Fruit fly (Drosophila melanogaster) whole organism, embryonic: Measurements from ENCODE around the gene RpL7.

ENCODE experiments used
- Antp ChIP-seq: fragments of 200-800 bp; sonication (Bioruptor generic); optimal IDR thresholded peaks from 3 replicates; lab custom pipeline; 2016; ENCODE audit warnings: missing biosample characterization, missing genetic modification characterization
- Atf6 ChIP-seq: fragments of 200-800 bp; sonication (Bioruptor generic); IDR thresholded peaks from 2 replicates; pipeline ENCODE4 v1.3.6; 2022; ENCODE audit warnings: missing biosample characterization, missing genetic modification characterization
- B-H2 ChIP-seq: fragments of 200-800 bp; sonication (Bioruptor generic); optimal IDR thresholded peaks from 2 replicates; lab custom pipeline; 2018; ENCODE audit warnings: missing biosample characterization, mild to moderate bottlenecking, missing genetic modification characterization
- CG10209 ChIP-seq: fragments of 200-800 bp; sonication (Bioruptor generic); optimal IDR thresholded peaks from 3 replicates; lab custom pipeline; 2017; ENCODE audit warnings: missing biosample characterization, mild to moderate bottlenecking, missing genetic modification characterization, missing genetic modification reagents
- CG10267 ChIP-seq: fragments of 200-800 bp; sonication (Bioruptor generic); optimal IDR thresholded peaks from 2 replicates; lab custom pipeline; 2018; ENCODE audit warnings: missing biosample characterization, mild to moderate bottlenecking, missing genetic modification characterization, moderate library complexity
- CG12744 ChIP-seq: fragments of 200-800 bp; sonication (Bioruptor generic); optimal IDR thresholded peaks from 2 replicates; lab custom pipeline; 2016; ENCODE audit warnings: missing biosample characterization, missing genetic modification characterization
- CG13424 ChIP-seq: fragments of 200-800 bp; sonication (Bioruptor generic); optimal IDR thresholded peaks from 2 replicates; lab custom pipeline; 2019; ENCODE audit warnings: missing biosample characterization, mild to moderate bottlenecking, missing genetic modification characterization, moderate library complexity
- CG13624 ChIP-seq: fragments of 200-800 bp; sonication (Bioruptor generic); optimal IDR thresholded peaks from 2 replicates; lab custom pipeline; 2016; ENCODE audit warnings: missing biosample characterization, missing genetic modification characterization
- CG17186 ChIP-seq: fragments of 200-800 bp; sonication (Bioruptor generic); optimal IDR thresholded peaks from 3 replicates; lab custom pipeline; 2017; ENCODE audit warnings: missing biosample characterization, missing genetic modification reagents, missing genetic modification characterization
- CG1832 ChIP-seq: fragments of 200-800 bp; sonication (Bioruptor generic); optimal IDR thresholded peaks from 2 replicates; lab custom pipeline; 2017; ENCODE audit warnings: missing biosample characterization, mild to moderate bottlenecking, missing genetic modification characterization, inconsistent platforms
- CG18619 ChIP-seq: fragments of 200-800 bp; sonication (Bioruptor generic); optimal IDR thresholded peaks from 3 replicates; lab custom pipeline; 2017; ENCODE audit warnings: missing biosample characterization, mild to moderate bottlenecking, missing genetic modification characterization
- CG2202 ChIP-seq: fragments of 200-800 bp; sonication (Bioruptor generic); optimal IDR thresholded peaks from 2 replicates; lab custom pipeline; 2018; ENCODE audit warnings: missing biosample characterization, mild to moderate bottlenecking, missing genetic modification characterization
- CG3065 ChIP-seq: fragments of 200-800 bp; sonication (Bioruptor generic); optimal IDR thresholded peaks from 2 replicates; lab custom pipeline; 2016; ENCODE audit warnings: missing biosample characterization, missing genetic modification characterization
- CG3163 ChIP-seq: fragments of 200-800 bp; sonication (Bioruptor generic); optimal IDR thresholded peaks from 3 replicates; lab custom pipeline; 2016; ENCODE audit warnings: missing biosample characterization, missing genetic modification characterization
- CG3726 ChIP-seq: fragments of 200-800 bp; sonication (Bioruptor generic); IDR thresholded peaks from 3 replicates; pipeline ENCODE4, ENCODE4 v1.3.6; 2022; ENCODE audit warnings: missing biosample characterization, missing genetic modification characterization
- CG7745 ChIP-seq: fragments of 200-800 bp; sonication (Bioruptor generic); optimal IDR thresholded peaks from 2 replicates; lab custom pipeline; 2018; ENCODE audit warnings: missing biosample characterization, mild to moderate bottlenecking, missing genetic modification characterization, moderate library complexity
- CG8924 ChIP-seq: fragments of 200-800 bp; optimal IDR thresholded peaks from 3 replicates; lab custom pipeline; 2019; ENCODE audit warnings: missing biosample characterization, mild to moderate bottlenecking, missing genetic modification characterization, moderate library complexity
- Dll ChIP-seq: fragments of 200-800 bp; sonication (Bioruptor generic); IDR thresholded peaks from 4 replicates; pipeline ENCODE4 v1.3.6; 2022; ENCODE audit warnings: missing biosample characterization, missing genetic modification characterization; ENCODE audit not compliant: partially characterized antibody
- Ets65A ChIP-seq: fragments of 200-800 bp; sonication (Bioruptor generic); peaks from one replicate; lab custom pipeline; 2016; ENCODE audit warnings: missing biosample characterization, missing genetic modification characterization
- HLHmδ ChIP-seq: fragments of 200-800 bp; sonication (Bioruptor generic); optimal IDR thresholded peaks from 2 replicates; lab custom pipeline; 2018; ENCODE audit warnings: missing biosample characterization, mild to moderate bottlenecking, missing genetic modification characterization, moderate library complexity
- Hr78 ChIP-seq, 2 experiments: fragments of 200-800 bp in 1 of 2; fragments of >200 bp in 1 of 2; sonication (Bioruptor generic) in 1 of 2; optimal IDR thresholded peaks; 2 replicates each; lab custom pipeline; 2017 to 2019; ENCODE audit warnings: missing biosample characterization in 2 of 2, missing genetic modification characterization in 2 of 2, mild to moderate bottlenecking in 1 of 2, moderate library complexity in 1 of 2
- Med ChIP-seq: fragments of 200-800 bp; sonication (Bioruptor generic); peaks from one replicate; lab custom pipeline; 2016; ENCODE audit warnings: missing biosample characterization, missing genetic modification characterization, mild to moderate bottlenecking, inconsistent platforms, moderate library complexity
- Mes4 ChIP-seq: fragments of 200-800 bp; sonication (Bioruptor generic); optimal IDR thresholded peaks from 2 replicates; lab custom pipeline; 2016; ENCODE audit warnings: missing biosample characterization, missing genetic modification characterization
- NFAT ChIP-seq: fragments of 200-800 bp; sonication (Bioruptor generic); IDR thresholded peaks from 2 replicates; pipeline ENCODE4 v1.3.6; 2022; ENCODE audit warnings: missing biosample characterization, missing genetic modification characterization
- Oli ChIP-seq: fragments of 200-800 bp; sonication (Bioruptor generic); optimal IDR thresholded peaks from 2 replicates; lab custom pipeline; 2018; ENCODE audit warnings: missing biosample characterization, mild to moderate bottlenecking, missing genetic modification characterization, moderate library complexity
- Rx ChIP-seq: fragments of 200-800 bp; sonication (Bioruptor generic); IDR thresholded peaks from 2 replicates; pipeline ENCODE4 v1.3.6; 2022; ENCODE audit warnings: missing biosample characterization, missing genetic modification characterization
- Trl ChIP-seq, 3 experiments: fragments of >200 bp in 2 of 3; fragments of 200-800 bp in 1 of 3; sonication (Bioruptor generic) in 1 of 3; optimal IDR thresholded peaks; 2 replicates in 1 of 3; 3 replicates in 2 of 3; lab custom pipeline; 2016 to 2017; ENCODE audit warnings: missing biosample characterization in 1 of 3, missing genetic modification characterization in 1 of 3
- Xrp1 ChIP-seq: fragments of 200-800 bp; sonication (Bioruptor generic); IDR thresholded peaks from 2 replicates; pipeline ENCODE4 v1.3.6; 2022; ENCODE audit warnings: missing biosample characterization, missing genetic modification characterization
- YL-1 ChIP-seq: fragments of 200-800 bp; sonication (Bioruptor generic); optimal IDR thresholded peaks from 3 replicates; lab custom pipeline; 2017; ENCODE audit warnings: missing biosample characterization, mild to moderate bottlenecking, missing genetic modification characterization
- aop ChIP-seq: fragments of 200-800 bp; sonication (Bioruptor generic); IDR thresholded peaks from 2 replicates; pipeline ENCODE4 v1.3.6; 2022; ENCODE audit warnings: missing biosample characterization, missing genetic modification characterization
- chm ChIP-seq: fragments of 200-800 bp; sonication (Bioruptor generic); IDR thresholded peaks from 2 replicates; pipeline ENCODE4 v1.3.6; 2022; ENCODE audit warnings: missing biosample characterization, missing genetic modification characterization
- crol ChIP-seq: fragments of 200-800 bp; sonication (Bioruptor generic); IDR thresholded peaks from 2 replicates; pipeline ENCODE4 v1.3.6; 2022; ENCODE audit warnings: missing biosample characterization, missing genetic modification characterization
- ewg ChIP-seq: fragments of 200-800 bp; sonication (Bioruptor generic); optimal IDR thresholded peaks from 3 replicates; lab custom pipeline; 2017; ENCODE audit warnings: mild to moderate bottlenecking, missing biosample characterization, missing genetic modification reagents, missing genetic modification characterization
- gce ChIP-seq: fragments of 200-800 bp; sonication (Bioruptor generic); IDR thresholded peaks from 3 replicates; pipeline ENCODE4 v1.3.6; 2022; ENCODE audit warnings: missing biosample characterization, missing genetic modification characterization
- gem ChIP-seq: fragments of 200-800 bp; sonication (Bioruptor generic); optimal IDR thresholded peaks from 2 replicates; lab custom pipeline; 2019; ENCODE audit warnings: missing biosample characterization, mild to moderate bottlenecking, missing genetic modification characterization, moderate library complexity
- grau ChIP-seq: fragments of 200-800 bp; optimal IDR thresholded peaks from 3 replicates; lab custom pipeline; 2019; ENCODE audit warnings: missing biosample characterization, mild to moderate bottlenecking, missing genetic modification characterization, moderate library complexity
- onecut ChIP-seq: fragments of 200-800 bp; sonication (Bioruptor generic); IDR thresholded peaks from 2 replicates; pipeline ENCODE4 v1.3.6; 2022; ENCODE audit warnings: missing biosample characterization, missing genetic modification characterization
- pros ChIP-seq: fragments of 200-800 bp; sonication (Bioruptor generic); optimal IDR thresholded peaks from 3 replicates; lab custom pipeline; 2019; ENCODE audit warnings: missing biosample characterization, mild to moderate bottlenecking, missing genetic modification characterization, moderate library complexity
- repo ChIP-seq: fragments of 200-800 bp; sonication (Bioruptor generic); optimal IDR thresholded peaks from 2 replicates; lab custom pipeline; 2016; ENCODE audit warnings: missing biosample characterization, missing genetic modification characterization
- row ChIP-seq: fragments of 200-800 bp; sonication (Bioruptor generic); IDR thresholded peaks from 3 replicates; pipeline ENCODE4 v1.3.6; 2022; ENCODE audit warnings: missing biosample characterization, missing genetic modification characterization
- sens ChIP-seq: fragments of 200-800 bp; sonication (Bioruptor generic); peaks from one replicate; lab custom pipeline; 2016; ENCODE audit warnings: missing biosample characterization, missing genetic modification characterization
- sisA ChIP-seq: fragments of 200-800 bp; sonication (Bioruptor generic); IDR thresholded peaks from 2 replicates; pipeline ENCODE4 v1.3.6; 2022; ENCODE audit warnings: missing biosample characterization, missing genetic modification characterization
- so ChIP-seq: fragments of 200-800 bp; sonication (Bioruptor generic); IDR thresholded peaks from 3 replicates; pipeline ENCODE4 v1.3.6; 2022; ENCODE audit warnings: missing biosample characterization, missing genetic modification characterization
- sqz ChIP-seq: fragments of 200-800 bp; sonication (Bioruptor generic); optimal IDR thresholded peaks from 3 replicates; lab custom pipeline; 2018; ENCODE audit warnings: missing biosample characterization, mild to moderate bottlenecking, missing genetic modification characterization
- stwl ChIP-seq: fragments of 200-800 bp; sonication (Bioruptor generic); optimal IDR thresholded peaks from 3 replicates; lab custom pipeline; 2018; ENCODE audit warnings: missing biosample characterization, mild to moderate bottlenecking, missing genetic modification characterization, moderate library complexity
- trh ChIP-seq: fragments of 200-800 bp; sonication (Bioruptor generic); optimal IDR thresholded peaks from 2 replicates; lab custom pipeline; 2016; ENCODE audit warnings: missing biosample characterization, missing genetic modification characterization
- usp ChIP-seq: fragments of >200 bp; optimal IDR thresholded peaks from 2 replicates; lab custom pipeline; 2017; ENCODE audit warnings: missing biosample characterization, missing genetic modification characterization
- zf30C ChIP-seq: fragments of 200-800 bp; sonication (Bioruptor generic); optimal IDR thresholded peaks from 3 replicates; lab custom pipeline; 2018; ENCODE audit warnings: missing biosample characterization, mild to moderate bottlenecking, missing genetic modification characterization

Gene RpL7

DNA sequence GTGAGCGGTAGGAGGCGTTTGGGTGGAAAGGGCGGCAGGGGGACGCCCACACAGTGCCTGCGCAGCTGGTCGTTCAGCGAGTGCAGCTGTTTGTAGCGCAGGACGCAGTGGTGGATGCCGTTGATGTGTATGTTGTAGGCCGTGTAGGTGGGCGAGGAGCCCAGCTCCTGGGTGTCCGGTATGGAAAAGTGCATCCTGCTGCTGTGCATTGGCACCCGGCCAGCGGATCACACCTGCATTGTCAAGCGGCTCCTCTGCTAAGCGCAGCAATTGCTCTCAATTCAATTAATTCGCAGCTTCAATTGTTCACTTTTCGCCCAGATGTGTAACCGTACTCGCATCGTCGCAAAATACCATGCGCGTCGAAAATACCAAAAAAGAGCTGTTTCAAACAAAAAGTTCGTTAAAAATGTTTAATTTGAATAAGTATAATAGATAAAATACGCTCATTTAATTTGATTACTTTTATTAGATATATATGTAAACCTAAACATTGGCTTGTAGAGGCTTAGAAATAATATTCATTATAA is 5.9 kb downstream of the RpL7 start, which contains the start of gene Snx17 (continued):
- TF ChIP-seq CG13424 (tag; lab: Kevin White, UChicago) (no peak), Hr78 (GFP tag; optimal IDR thresholded peaks at IDR 0.05; lab: Kevin White, UChicago) (no peak), YL-1 (GFP tag; lab: Kevin White, UChicago) (peak; percentile 12), trh (no peak), CG2202 (no peak), HLHmδ (GFP tag; lab: Kevin White, UChicago) (no peak), usp (GFP tag; lab: Kevin White, UChicago) (no peak), CG3163 (no peak), CG18619 (GFP tag; lab: Kevin White, UChicago) (no peak), CG3065 (GFP tag; lab: Kevin White, UChicago) (no peak), stwl (tag; lab: Kevin White, UChicago) (peak; percentile 1), Ets65A (GFP tag; lab: Kevin White, UChicago) (no peak), so (GFP tag; lab: Robert Waterston, UW) (no peak), CG10267 (no peak), chm (no peak; the same call in 1 of the 2 replicates), sens (GFP tag; lab: Kevin White, UChicago) (no peak), aop (no peak)

dm6 chr2L:10208799-10209794 is 8.3 kb downstream of the RpL7 start, which contains the start of gene CG5731:
CG5731 (minus strand) TSS chr2L:10209744.
- TF ChIP-seq sisA (no peak), CG8924 (tag; lab: Kevin White, UChicago) (peak; percentile 2), onecut (GFP tag; lab: Robert Waterston, UW) (no peak), CG7745 (tag; lab: Kevin White, UChicago) (peak; percentile 17), Oli (no peak), Rx (GFP tag; lab: Robert Waterston, UW) (no peak), zf30C (peak; percentile 23), gem (tag; lab: Kevin White, UChicago) (peak; percentile 8), Mes4 (GFP tag; lab: Kevin White, UChicago) (no peak), B-H2 (peak; percentile 7), CG13624 (GFP tag; lab: Kevin White, UChicago) (no peak), CG10209 (no peak), Dll (GFP tag; lab: Robert Waterston, UW) (no peak), pros (GFP tag; lab: Kevin White, UChicago) (peak; percentile 14), sens (GFP tag; lab: Kevin White, UChicago) (peak; percentile 85), repo (GFP tag; lab: Kevin White, UChicago) (no peak), Antp (GFP tag; lab: Kevin White, UChicago) (no peak), Trl (optimal IDR thresholded peaks at IDR 0.05; lab: Kevin White, UChicago) (peak in 1 of 2 experiments; percentile 27), Trl (GFP tag; optimal IDR thresholded peaks at IDR 0.05; lab: Kevin White, UChicago) (no peak), CG17186 (GFP tag; lab: Kevin White, UChicago) (no peak), Atf6 (GFP tag; lab: Robert Waterston, UW) (no peak), CG12744 (GFP tag; lab: Kevin White, UChicago) (no peak), CG3726 (no peak), NFAT (GFP tag; lab: Robert Waterston, UW) (no peak), grau (peak; percentile 1), Xrp1 (no peak), CG1832 (GFP tag; lab: Kevin White, UChicago) (no peak), gce (GFP tag; lab: Robert Waterston, UW) (no peak), row (GFP tag; lab: Robert Waterston, UW) (peak; percentile 19; the same call in 1 of the 3 replicates), sqz (GFP tag; lab: Kevin White, UChicago) (no peak), crol (GFP tag; lab: Robert Waterston, UW) (no peak), Med (peak; percentile 68), ewg (GFP tag; lab: Kevin White, UChicago) (no peak)
